Fruit fly (Drosophila melanogaster): Measurements from ENCODE around the gene CG42300.

The CG42300 gene

dm6 chrX:15582853-15583252 lies 27.0 kb upstream of the CG42300 start, which contains the start of the genes CG9215 and CG8097 (continued):
- TF ChIP-seq ATbp (GFP tag; optimal IDR thresholded peaks at IDR 0.05) (no peak), Dref (GFP tag; IDR thresholded peaks at IDR 0.05) (peak; percentile 73), shn (GFP tag; optimal IDR thresholded peaks at IDR 0.05) (peak; percentile 47), eve (GFP tag; optimal IDR thresholded peaks at IDR 0.05) (no peak), CG11247 (GFP tag; IDR thresholded peaks at IDR 0.05) (no peak), CG16863 (GFP tag; optimal IDR thresholded peaks at IDR 0.05) (peak; percentile 29), CG9797 (GFP tag; optimal IDR thresholded peaks at IDR 0.05) (peak; percentile 31), CG11560 (tag; IDR thresholded peaks at IDR 0.05) (no peak), unc-4 (GFP tag; IDR thresholded peaks at IDR 0.05; ENCODE audit: partially characterized antibody) (peak; percentile 97), CG2202 (tag; optimal IDR thresholded peaks at IDR 0.05) (no peak), D19A (tag; optimal IDR thresholded peaks at IDR 0.05) (no peak), CG4820 (GFP tag; optimal IDR thresholded peaks at IDR 0.05) (peak; percentile 0), maf-S (GFP tag; optimal IDR thresholded peaks at IDR 0.05) (peak; percentile 39), CG5180 (GFP tag; optimal IDR thresholded peaks at IDR 0.05) (no peak), CG13287 (GFP tag; IDR thresholded peaks at IDR 0.05; ENCODE audit: partially characterized antibody) (peak; percentile 96), CG15601 (tag; optimal IDR thresholded peaks at IDR 0.05) (peak; percentile 21), Doc2 (GFP tag; IDR thresholded peaks at IDR 0.05) (no peak), pfk (GFP tag; optimal IDR thresholded peaks at IDR 0.05) (no peak), ems (GFP tag; optimal IDR thresholded peaks at IDR 0.05) (no peak), luna (GFP tag; optimal IDR thresholded peaks at IDR 0.05) (peak; percentile 31), CG34376 (GFP tag; optimal IDR thresholded peaks at IDR 0.05) (peak; percentile 27), jumu (GFP tag; optimal IDR thresholded peaks at IDR 0.05) (peak; percentile 5), Rfx (GFP tag; IDR thresholded peaks at IDR 0.05) (peak; percentile 45; the same call in 1 of the 2 replicates), fru (optimal IDR thresholded peaks at IDR 0.05) (no peak), CG10543 (GFP tag; optimal IDR thresholded peaks at IDR 0.05) (peak; percentile 37), lola (GFP tag; optimal IDR thresholded peaks at IDR 0.05) (peak in 1 of 3 experiments; percentile 34), CG1024 (GFP tag; IDR thresholded peaks at IDR 0.05) (no peak), CG11093 (GFP tag; IDR thresholded peaks at IDR 0.05) (no peak), ato (GFP tag; IDR thresholded peaks at IDR 0.05; ENCODE audit: partially characterized antibody) (peak; percentile 70), CG2116 (GFP tag; optimal IDR thresholded peaks at IDR 0.05) (peak; percentile 76), nerfin-1 (tag; optimal IDR thresholded peaks at IDR 0.05) (peak; percentile 2), Antp (GFP tag; optimal IDR thresholded peaks at IDR 0.05) (peak; percentile 5), CG33557 (GFP tag; optimal IDR thresholded peaks at IDR 0.05) (peak; percentile 42), zen2 (GFP tag; IDR thresholded peaks at IDR 0.05; ENCODE audit: partially characterized antibody) (peak; percentile 79; the same call in 2 of the 3 replicates), CG18476 (GFP tag; optimal IDR thresholded peaks at IDR 0.05) (peak; percentile 1), Bgb (GFP tag; IDR thresholded peaks at IDR 0.05; ENCODE audit: partially characterized antibody) (peak; percentile 91), chinmo (GFP tag; IDR thresholded peaks at IDR 0.05; ENCODE audit: partially characterized antibody) (peak; percentile 34; the same call in 1 of the 4 replicates), Doc3 (GFP tag; IDR thresholded peaks at IDR 0.05; ENCODE audit: partially characterized antibody) (peak; percentile 97), CG34224 (GFP tag; IDR thresholded peaks at IDR 0.05; ENCODE audit: partially characterized antibody) (peak; percentile 95), Dip3 (GFP tag; optimal IDR thresholded peaks at IDR 0.05) (peak; percentile 44), CG7357 (GFP tag; IDR thresholded peaks at IDR 0.05) (no peak), CG12744 (GFP tag; optimal IDR thresholded peaks at IDR 0.05) (no peak), CG17328 (GFP tag; IDR thresholded peaks at IDR 0.05) (no peak), dmrt11E (tag; optimal IDR thresholded peaks at IDR 0.05) (peak; percentile 22), CG12104 (GFP tag; optimal IDR thresholded peaks at IDR 0.05) (peak; percentile 2), croc (GFP tag; conservative IDR thresholded peaks at IDR 0.05) (no peak), CG2712 (tag; optimal IDR thresholded peaks at IDR 0.05) (peak; percentile 58), mam (GFP tag; optimal IDR thresholded peaks at IDR 0.05) (peak; percentile 54), crol (GFP tag; IDR thresholded peaks at IDR 0.05) (no peak), Bteb2 (GFP tag; optimal IDR thresholded peaks at IDR 0.05) (peak; percentile 39), CG2889 (GFP tag; IDR thresholded peaks at IDR 0.05) (no peak)

All from whole organism, embryonic.